Fruit fly (Drosophila melanogaster) whole organism, embryonic: ENCODE results near the gene CG31021.

ENCODE experiments used
- Aef1 ChIP-seq: fragments of 200-800 bp; sonication (Bioruptor generic); IDR thresholded peaks from 3 replicates; pipeline ENCODE4 v1.3.6; 2022; ENCODE audit warnings: missing biosample characterization, missing genetic modification characterization
- Antp ChIP-seq: fragments of 200-800 bp; sonication (Bioruptor generic); optimal IDR thresholded peaks from 3 replicates; lab custom pipeline; 2016; ENCODE audit warnings: missing biosample characterization, missing genetic modification characterization
- Atf-2 ChIP-seq: fragments of 200-800 bp; sonication (Bioruptor generic); optimal IDR thresholded peaks from 2 replicates; lab custom pipeline; 2016; ENCODE audit warnings: missing biosample characterization, missing genetic modification characterization
- Atf3 ChIP-seq: fragments of 200-800 bp; sonication (Bioruptor generic); optimal IDR thresholded peaks from 3 replicates; lab custom pipeline; 2016; ENCODE audit warnings: missing biosample characterization, missing genetic modification characterization
- CG10543 ChIP-seq: fragments of 200-800 bp; sonication (Bioruptor generic); optimal IDR thresholded peaks from 3 replicates; lab custom pipeline; 2017; ENCODE audit warnings: missing biosample characterization, mild to moderate bottlenecking, missing genetic modification characterization, moderate library complexity
- CG11723 ChIP-seq: fragments of 200-800 bp; sonication (Bioruptor generic); optimal IDR thresholded peaks from 2 replicates; lab custom pipeline; 2017; ENCODE audit warnings: missing biosample characterization, mild to moderate bottlenecking, missing genetic modification characterization
- CG12942 ChIP-seq: fragments of 200-800 bp; sonication (Bioruptor generic); optimal IDR thresholded peaks from 3 replicates; lab custom pipeline; 2016; ENCODE audit warnings: missing biosample characterization, missing genetic modification characterization
- CG13287 ChIP-seq: fragments of 200-800 bp; sonication (Bioruptor generic); IDR thresholded peaks from 2 replicates; pipeline ENCODE4 v1.3.6; 2022; ENCODE audit warnings: missing biosample characterization, missing genetic modification characterization; ENCODE audit not compliant: partially characterized antibody
- CG14667 ChIP-seq: fragments of 200-800 bp; sonication (Bioruptor generic); IDR thresholded peaks from 2 replicates; pipeline ENCODE4 v1.3.6; 2022; ENCODE audit warnings: missing biosample characterization, missing genetic modification characterization
- CG14860 ChIP-seq: fragments of 200-800 bp; sonication (Bioruptor generic); IDR thresholded peaks from 3 replicates; pipeline ENCODE4 v1.3.6; 2022; ENCODE audit warnings: missing biosample characterization, missing genetic modification characterization; ENCODE audit not compliant: partially characterized antibody
- CG14965 ChIP-seq: fragments of 200-800 bp; sonication (Bioruptor generic); optimal IDR thresholded peaks from 2 replicates; lab custom pipeline; 2016; ENCODE audit warnings: missing biosample characterization, missing genetic modification characterization, borderline replicate concordance
- CG17912 ChIP-seq: fragments of 200-800 bp; sonication (Bioruptor generic); optimal IDR thresholded peaks from 2 replicates; lab custom pipeline; 2018; ENCODE audit warnings: missing biosample characterization, mild to moderate bottlenecking, missing genetic modification characterization
- CG2202 ChIP-seq: fragments of 200-800 bp; sonication (Bioruptor generic); optimal IDR thresholded peaks from 2 replicates; lab custom pipeline; 2018; ENCODE audit warnings: missing biosample characterization, mild to moderate bottlenecking, missing genetic modification characterization
- CG30020 ChIP-seq: fragments of 200-800 bp; optimal IDR thresholded peaks from 2 replicates; lab custom pipeline; 2019; ENCODE audit warnings: missing biosample characterization, mild to moderate bottlenecking, missing genetic modification characterization, moderate library complexity
- CG30431 ChIP-seq: fragments of 200-800 bp; sonication (Bioruptor generic); optimal IDR thresholded peaks from 2 replicates; lab custom pipeline; 2017; ENCODE audit warnings: missing biosample characterization, missing genetic modification characterization
- CG43689 ChIP-seq: fragments of 200-800 bp; sonication (Bioruptor generic); IDR thresholded peaks from 2 replicates; pipeline ENCODE4 v1.3.6; 2022; ENCODE audit warnings: missing biosample characterization, missing genetic modification characterization
- CG5180 ChIP-seq: fragments of 200-800 bp; sonication (Bioruptor generic); optimal IDR thresholded peaks from 3 replicates; lab custom pipeline; 2017; ENCODE audit warnings: missing biosample characterization, missing genetic modification characterization, mild to moderate bottlenecking, moderate library complexity, missing genetic modification reagents
- CG6654 ChIP-seq: fragments of 200-800 bp; sonication (Bioruptor generic); optimal IDR thresholded peaks from 2 replicates; lab custom pipeline; 2017; ENCODE audit warnings: missing biosample characterization, mild to moderate bottlenecking, missing genetic modification characterization
- CG6765 ChIP-seq: fragments of 200-800 bp; sonication (Bioruptor generic); optimal IDR thresholded peaks from 3 replicates; lab custom pipeline; 2017; ENCODE audit warnings: missing biosample characterization, mild to moderate bottlenecking, missing genetic modification characterization
- CG6813 ChIP-seq: fragments of 200-800 bp; sonication (Bioruptor generic); optimal IDR thresholded peaks from 2 replicates; lab custom pipeline; 2017; ENCODE audit warnings: missing biosample characterization, missing genetic modification characterization, mild to moderate bottlenecking, moderate library complexity, missing genetic modification reagents
- CG7745 ChIP-seq: fragments of 200-800 bp; sonication (Bioruptor generic); optimal IDR thresholded peaks from 2 replicates; lab custom pipeline; 2018; ENCODE audit warnings: missing biosample characterization, mild to moderate bottlenecking, missing genetic modification characterization, moderate library complexity
- D19B ChIP-seq: fragments of 200-800 bp; sonication (Bioruptor generic); optimal IDR thresholded peaks from 2 replicates; lab custom pipeline; 2017; ENCODE audit warnings: missing biosample characterization, mild to moderate bottlenecking, missing genetic modification characterization
- Doc3 ChIP-seq: fragments of 200-800 bp; sonication (Bioruptor generic); IDR thresholded peaks from 3 replicates; pipeline ENCODE4 v1.3.6; 2022; ENCODE audit warnings: missing biosample characterization, missing genetic modification characterization; ENCODE audit not compliant: partially characterized antibody
- HLH54F ChIP-seq: fragments of 200-800 bp; sonication (Bioruptor generic); optimal IDR thresholded peaks from 3 replicates; lab custom pipeline; 2016; ENCODE audit warnings: missing biosample characterization, missing genetic modification characterization
- Lpt ChIP-seq: fragments of >200 bp; optimal IDR thresholded peaks from 2 replicates; lab custom pipeline; 2018; ENCODE audit warnings: missing biosample characterization, missing genetic modification characterization
- Mrtf ChIP-seq: fragments of 200-800 bp; sonication (Bioruptor generic); IDR thresholded peaks from 3 replicates; pipeline ENCODE4 v1.3.6; 2022; ENCODE audit warnings: missing biosample characterization, missing genetic modification characterization
- NC2β ChIP-seq: fragments of 200-800 bp; sonication (Bioruptor generic); optimal IDR thresholded peaks from 2 replicates; lab custom pipeline; 2016; ENCODE audit warnings: missing biosample characterization, missing genetic modification characterization
- Opbp ChIP-seq: fragments of 200-800 bp; sonication (Bioruptor generic); IDR thresholded peaks from 3 replicates; pipeline ENCODE4 v1.3.6; 2022; ENCODE audit warnings: missing biosample characterization, missing genetic modification characterization; ENCODE audit not compliant: partially characterized antibody
- Ravus ChIP-seq: fragments of 200-800 bp; sonication (Bioruptor generic); IDR thresholded peaks from 2 replicates; pipeline ENCODE4 v1.3.6; 2022; ENCODE audit warnings: missing biosample characterization, missing genetic modification characterization
- Six4 ChIP-seq: fragments of 200-800 bp; sonication (Bioruptor generic); optimal IDR thresholded peaks from 2 replicates; lab custom pipeline; 2016; ENCODE audit warnings: missing biosample characterization, missing genetic modification characterization
- TFAM ChIP-seq: fragments of 200-800 bp; sonication (Bioruptor generic); optimal IDR thresholded peaks from 2 replicates; lab custom pipeline; 2017; ENCODE audit warnings: missing biosample characterization, missing genetic modification characterization, inconsistent platforms
- az2 ChIP-seq: fragments of 200-800 bp; sonication (Bioruptor generic); optimal IDR thresholded peaks from 3 replicates; lab custom pipeline; 2016; ENCODE audit warnings: missing biosample characterization, missing genetic modification characterization
- bab2 ChIP-seq: fragments of 200-800 bp; sonication (Bioruptor generic); optimal IDR thresholded peaks from 2 replicates; lab custom pipeline; 2016; ENCODE audit warnings: missing biosample characterization, missing genetic modification characterization
- bcd ChIP-seq: fragments of 200-800 bp; sonication (Bioruptor generic); optimal IDR thresholded peaks from 2 replicates; lab custom pipeline; 2017; ENCODE audit warnings: missing biosample characterization, mild to moderate bottlenecking, missing genetic modification characterization
- cg ChIP-seq: fragments of 200-800 bp; sonication (Bioruptor generic); optimal IDR thresholded peaks from 3 replicates; lab custom pipeline; 2019; ENCODE audit warnings: missing biosample characterization, mild to moderate bottlenecking, missing genetic modification characterization, moderate library complexity
- corto ChIP-seq: fragments of 200-800 bp; sonication (Bioruptor generic); optimal IDR thresholded peaks from 2 replicates; lab custom pipeline; 2016; ENCODE audit warnings: missing biosample characterization, mild to moderate bottlenecking, missing genetic modification characterization, moderate library complexity
- ftz-f1 ChIP-seq: fragments of 200-800 bp; sonication (Bioruptor generic); optimal IDR thresholded peaks from 2 replicates; lab custom pipeline; 2016; ENCODE audit warnings: missing biosample characterization, missing genetic modification characterization
- gce ChIP-seq: fragments of 200-800 bp; sonication (Bioruptor generic); IDR thresholded peaks from 3 replicates; pipeline ENCODE4 v1.3.6; 2022; ENCODE audit warnings: missing biosample characterization, missing genetic modification characterization
- hbn ChIP-seq: fragments of 200-800 bp; sonication (Bioruptor generic); IDR thresholded peaks from 2 replicates; pipeline ENCODE4 v1.3.6; 2022; ENCODE audit warnings: missing biosample characterization, missing genetic modification characterization; ENCODE audit not compliant: partially characterized antibody
- her ChIP-seq: fragments of 200-800 bp; sonication (Bioruptor generic); optimal IDR thresholded peaks from 2 replicates; lab custom pipeline; 2016; ENCODE audit warnings: missing biosample characterization, missing genetic modification characterization
- hth ChIP-seq: fragments of >200 bp; optimal IDR thresholded peaks from 2 replicates; lab custom pipeline; 2017; ENCODE audit warnings: inconsistent platforms
- jing ChIP-seq: fragments of 200-800 bp; sonication (Bioruptor generic); optimal IDR thresholded peaks from 2 replicates; lab custom pipeline; 2018; ENCODE audit warnings: missing biosample characterization, mild to moderate bottlenecking, missing genetic modification characterization
- klu ChIP-seq: fragments of 200-800 bp; sonication (Bioruptor generic); IDR thresholded peaks from 2 replicates; pipeline ENCODE4 v1.3.6; 2022; ENCODE audit warnings: missing biosample characterization, missing genetic modification characterization
- run ChIP-seq: fragments of 200-800 bp; sonication (Bioruptor generic); optimal IDR thresholded peaks from 3 replicates; lab custom pipeline; 2018; ENCODE audit warnings: missing biosample characterization, mild to moderate bottlenecking, missing genetic modification characterization
- sens-2 ChIP-seq: fragments of 200-800 bp; sonication (Bioruptor generic); IDR thresholded peaks from 2 replicates; pipeline ENCODE4 v1.3.6; 2022; ENCODE audit warnings: missing biosample characterization, missing genetic modification characterization
- slbo ChIP-seq: fragments of 200-800 bp; sonication (Bioruptor generic); IDR thresholded peaks from 2 replicates; pipeline ENCODE4 v1.3.6; 2022; ENCODE audit warnings: missing biosample characterization, missing genetic modification characterization
- so ChIP-seq: fragments of 200-800 bp; sonication (Bioruptor generic); IDR thresholded peaks from 3 replicates; pipeline ENCODE4 v1.3.6; 2022; ENCODE audit warnings: missing biosample characterization, missing genetic modification characterization
- wek ChIP-seq: fragments of 200-800 bp; sonication (Bioruptor generic); optimal IDR thresholded peaks from 3 replicates; lab custom pipeline; 2018; ENCODE audit warnings: missing biosample characterization, mild to moderate bottlenecking, missing genetic modification characterization, moderate library complexity
- z ChIP-seq: fragments of 200-800 bp; sonication (Bioruptor generic); IDR thresholded peaks from 3 replicates; pipeline ENCODE4 v1.3.6; 2022; ENCODE audit warnings: missing biosample characterization, missing genetic modification characterization

Gene CG31021

DNA sequence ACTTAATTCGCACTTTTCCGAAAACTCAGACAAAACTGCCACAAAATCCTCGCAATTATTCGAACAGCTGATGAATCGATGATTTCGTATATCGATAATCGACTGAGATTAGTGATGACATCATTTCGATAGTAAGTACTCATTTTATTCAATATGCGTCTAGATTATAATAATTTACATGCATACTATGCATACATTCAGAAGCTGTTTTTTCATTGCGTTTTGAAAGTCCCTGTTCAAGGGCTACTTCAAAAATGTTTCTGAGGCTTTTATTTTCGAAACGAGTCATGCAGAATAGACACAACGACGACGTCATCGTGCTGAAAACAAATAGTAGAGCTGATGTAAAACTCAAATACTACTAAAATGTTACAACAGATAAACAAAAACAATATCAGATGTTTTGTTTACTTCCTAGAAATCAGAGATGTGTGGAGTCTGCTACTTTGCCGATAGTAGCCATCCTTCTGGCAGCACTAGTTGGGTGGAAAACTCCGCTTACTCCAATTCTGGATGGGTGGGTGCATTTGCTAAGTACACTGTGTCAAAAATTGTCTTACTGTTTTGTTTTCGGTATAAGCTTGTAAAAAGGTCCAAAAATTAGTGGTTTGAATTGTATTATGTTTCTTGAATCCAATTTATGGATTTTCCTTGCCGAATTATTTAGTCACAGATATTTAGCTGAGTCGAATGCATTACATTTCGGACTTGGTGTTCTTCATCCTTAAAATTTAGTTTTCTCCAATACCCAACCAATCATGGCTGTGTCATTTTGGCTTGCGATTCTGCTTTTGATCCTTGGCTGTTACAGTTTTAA, at the start of gene CG31021, which contains the start of gene CG2246 (continued):
- TF ChIP-seq CG14667 (GFP tag; lab: Robert Waterston, UW) (no peak), Ravus (GFP tag; lab: Robert Waterston, UW) (no peak), CG6765 (GFP tag; lab: Kevin White, UChicago) (no peak), wek (GFP tag; lab: Kevin White, UChicago) (no peak), bcd (GFP tag; lab: Kevin White, UChicago) (peak; percentile 60), CG14965 (GFP tag; lab: Kevin White, UChicago) (no peak), CG5180 (GFP tag; lab: Kevin White, UChicago) (no peak), Aef1 (peak; percentile 43; the same call in 2 of the 3 replicates), slbo (GFP tag; lab: Robert Waterston, UW) (peak; percentile 87), Atf-2 (GFP tag; lab: Kevin White, UChicago) (peak; percentile 52), CG10543 (GFP tag; lab: Kevin White, UChicago) (peak; percentile 35), Lpt (GFP tag; lab: Kevin White, UChicago) (no peak), jing (GFP tag; lab: Kevin White, UChicago) (no peak), hth (lab: Kevin White, UChicago) (no peak), CG43689 (GFP tag; lab: Robert Waterston, UW) (no peak), Antp (peak; percentile 73), TFAM (GFP tag; lab: Kevin White, UChicago) (no peak), az2 (GFP tag; lab: Kevin White, UChicago) (peak; percentile 39), cg (no peak), CG6654 (GFP tag; lab: Kevin White, UChicago) (no peak), corto (GFP tag; lab: Kevin White, UChicago) (peak; percentile 4), so (GFP tag; lab: Robert Waterston, UW) (no peak), CG17912 (no peak), CG13287 (GFP tag; lab: Robert Waterston, UW) (peak; percentile 85), her (GFP tag; lab: Kevin White, UChicago) (peak; percentile 41), z (no peak), run (tag; lab: Kevin White, UChicago) (no peak), Six4 (peak; percentile 21), CG14860 (GFP tag; lab: Robert Waterston, UW) (peak; percentile 71), CG11723 (GFP tag; lab: Kevin White, UChicago) (no peak), CG2202 (tag; lab: Kevin White, UChicago) (no peak), bab2 (peak; percentile 51), CG30431 (GFP tag; lab: Kevin White, UChicago) (no peak), D19B (GFP tag; lab: Kevin White, UChicago) (no peak), sens-2 (GFP tag; lab: Robert Waterston, UW) (no peak), HLH54F (GFP tag; lab: Kevin White, UChicago) (peak; percentile 72), gce (GFP tag; lab: Robert Waterston, UW) (0 out of 3 replicates have a peak, but pooled peaks have one; percentile 25), hbn (GFP tag; lab: Robert Waterston, UW) (peak; percentile 59), Mrtf (GFP tag; lab: Robert Waterston, UW) (peak; percentile 55; the same call in 2 of the 3 replicates), ftz-f1 (GFP tag; lab: Kevin White, UChicago) (no peak), Doc3 (GFP tag; lab: Robert Waterston, UW) (peak; percentile 69), CG6813 (no peak), CG7745 (tag; lab: Kevin White, UChicago) (no peak), Opbp (GFP tag; lab: Robert Waterston, UW) (peak; percentile 78), klu (GFP tag; lab: Robert Waterston, UW) (peak; percentile 39; the same call in 1 of the 2 replicates), Atf3 (GFP tag; lab: Kevin White, UChicago) (peak; percentile 67), CG30020 (tag; lab: Kevin White, UChicago) (peak; percentile 27), CG12942 (GFP tag; lab: Kevin White, UChicago) (peak; percentile 23), NC2β (GFP tag; lab: Kevin White, UChicago) (no peak)
